Worm (Caenorhabditis elegans): ENCODE data around the gene srh-303.

ce11 chrV:17784363-17784762 lies 47.1 kb upstream of the srh-303 start:
- no peak for TF ChIP-seq dmd-4 (tag; optimal IDR thresholded peaks at IDR 0.05; ENCODE audit: borderline replicate concordance)
- no peak for TF ChIP-seq pha-4 (tag; optimal IDR thresholded peaks at IDR 0.05)
- TF ChIP-seq ceh-6 (GFP tag; optimal IDR thresholded peaks at IDR 0.05), result no peak
- TF ChIP-seq ama-1 (optimal IDR thresholded peaks at IDR 0.05), result no peak

Data from whole organism, late embryonic.